Worm (Caenorhabditis elegans) whole organism, young adult: ENCODE results near the gene rin-1.

Experiments
- aptf-2 ChIP-seq: fragments of 200-800 bp; sonication (Bioruptor generic); conservative IDR thresholded peaks from 2 replicates; pipeline ENCODE4 v1.3.6; 2022; ENCODE audit warnings: missing genetic modification reagents, missing genetic modification characterization, missing compliant biosample characterization
- attf-5 ChIP-seq: fragments of 200-800 bp; sonication (Bioruptor generic); optimal IDR thresholded peaks from 2 replicates; lab custom pipeline; 2018; ENCODE audit warnings: mild to moderate bottlenecking, missing genetic modification characterization, missing compliant biosample characterization
- dox-1 ChIP-seq: fragments of 200-800 bp; sonication (Bioruptor generic); IDR thresholded peaks from 2 replicates; pipeline ENCODE4 v1.3.6; 2022; ENCODE audit warnings: missing genetic modification reagents, missing genetic modification characterization, missing compliant biosample characterization
- hlh-26 ChIP-seq: fragments of 200-800 bp; sonication (Bioruptor generic); conservative IDR thresholded peaks from 2 replicates; pipeline ENCODE4 v1.3.6; 2022; ENCODE audit warnings: missing genetic modification reagents, missing genetic modification characterization, missing compliant biosample characterization
- madf-3 ChIP-seq: fragments of 200-800 bp; sonication (Bioruptor generic); IDR thresholded peaks from 2 replicates; pipeline ENCODE4 v1.3.6; 2022; ENCODE audit warnings: missing genetic modification reagents, missing genetic modification characterization, missing compliant biosample characterization
- mes-4 ChIP-seq: sonication (generic microtip); optimal IDR thresholded peaks from 2 replicates; lab custom pipeline; 2016; ENCODE audit warnings: missing genotype, missing genetic modification characterization, missing compliant biosample characterization
- nfya-1 ChIP-seq: sonication (generic microtip); optimal IDR thresholded peaks from 2 replicates; lab custom pipeline; 2017; ENCODE audit warnings: antibody characterized with exemption, missing compliant biosample characterization, missing genetic modification characterization, borderline replicate concordance; ENCODE audit not compliant: insufficient read depth
- nhr-27 ChIP-seq: fragments of 200-800 bp; sonication (Bioruptor generic); optimal IDR thresholded peaks from 2 replicates; lab custom pipeline; 2018; ENCODE audit warnings: mild to moderate bottlenecking, missing genetic modification characterization, moderate library complexity, missing compliant biosample characterization

DNA sequence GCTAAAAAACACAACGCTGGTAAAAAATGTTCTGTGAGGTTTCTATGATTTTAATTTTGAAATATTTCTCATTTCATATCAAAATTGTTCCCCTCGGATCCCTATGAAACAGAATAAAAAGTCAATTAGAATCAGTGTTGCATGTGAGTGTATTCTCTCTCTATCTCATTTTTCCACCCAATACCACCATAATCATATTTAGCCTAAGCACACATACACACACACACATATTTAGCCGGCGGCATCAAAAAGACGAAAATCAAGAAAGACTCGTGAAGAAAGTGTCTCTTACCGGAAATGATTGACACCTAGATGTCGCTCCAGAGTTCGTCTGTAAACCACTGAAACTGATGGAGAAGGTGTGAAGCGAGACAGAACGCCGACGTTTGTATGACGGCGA is 38.9 kb upstream of the rin-1 start:
- TF ChIP-seq dox-1 (GFP tag; lab: Robert Waterston, UW): no peak
- TF ChIP-seq mes-4 (tag; lab: Kevin White, UChicago): no peak
- TF ChIP-seq nhr-27 (tag; lab: Kevin White, UChicago): no peak
- no peak for TF ChIP-seq nfya-1
- no peak for TF ChIP-seq attf-5
- TF ChIP-seq aptf-2 (GFP tag; lab: Robert Waterston, UW): no peak
- no peak for TF ChIP-seq madf-3
- no peak for TF ChIP-seq hlh-26 (GFP tag; lab: Robert Waterston, UW)
